Worm (Caenorhabditis elegans) whole organism, late embryonic: ENCODE results near the gene Y73B6BL.29.
"Not testable (repeated sequence)": the region's sequence is repeated elsewhere in the genome, so short reads cannot be mapped to it uniquely, and the experiment has no call there.

Experiments
- C38D4.7 ChIP-seq: fragments of 200-800 bp; sonication (Bioruptor generic); optimal IDR thresholded peaks from 2 replicates; lab custom pipeline; 2018; ENCODE audit warnings: mild to moderate bottlenecking, missing genetic modification characterization, moderate library complexity, missing compliant biosample characterization
- F13H6.1 ChIP-seq: sonication (generic microtip); optimal IDR thresholded peaks from 2 replicates; lab custom pipeline; 2016; ENCODE audit warnings: missing genetic modification characterization, missing compliant biosample characterization
- K02D7.2 ChIP-seq: sonication (generic microtip); optimal IDR thresholded peaks from 2 replicates; lab custom pipeline; 2017; ENCODE audit warnings: mild to moderate bottlenecking, missing genetic modification characterization, missing compliant biosample characterization
- K09A11.1 ChIP-seq: sonication (generic microtip); optimal IDR thresholded peaks from 2 replicates; lab custom pipeline; 2017; ENCODE audit warnings: antibody characterized with exemption, mild to moderate bottlenecking, missing genetic modification characterization, missing compliant biosample characterization; ENCODE audit not compliant: insufficient read depth
- T23F11.4 ChIP-seq: fragments of 200-800 bp; sonication (Bioruptor generic); optimal IDR thresholded peaks from 2 replicates; lab custom pipeline; 2018; ENCODE audit warnings: mild to moderate bottlenecking, missing genetic modification characterization, missing compliant biosample characterization
- ahr-1 ChIP-seq: sonication (generic microtip); optimal IDR thresholded peaks from 2 replicates; lab custom pipeline; 2016; ENCODE audit warnings: missing genetic modification characterization, missing compliant biosample characterization
- ceh-14 ChIP-seq: sonication (generic microtip); optimal IDR thresholded peaks from 2 replicates; lab custom pipeline; 2016; ENCODE audit warnings: missing genotype, missing genetic modification characterization, missing compliant biosample characterization
- ceh-18 ChIP-seq: sonication (generic microtip); optimal IDR thresholded peaks from 2 replicates; lab custom pipeline; 2016; ENCODE audit warnings: missing genetic modification characterization, missing compliant biosample characterization
- ceh-19 ChIP-seq: fragments of 200-800 bp; sonication (Bioruptor generic); optimal IDR thresholded peaks from 2 replicates; lab custom pipeline; 2018; ENCODE audit warnings: mild to moderate bottlenecking, missing genetic modification characterization, missing compliant biosample characterization
- ceh-2 ChIP-seq: sonication (generic microtip); optimal IDR thresholded peaks from 2 replicates; lab custom pipeline; 2016; ENCODE audit warnings: missing genotype, missing genetic modification characterization, missing compliant biosample characterization
- ceh-22 ChIP-seq: sonication (generic microtip); optimal IDR thresholded peaks from 2 replicates; lab custom pipeline; 2017; ENCODE audit warnings: missing biosample characterization, missing genetic modification characterization
- ceh-30 ChIP-seq: fragments of 150-350 bp; optimal IDR thresholded peaks from 2 replicates; lab custom pipeline; 2014; ENCODE audit warnings: missing biosample characterization, missing genetic modification characterization
- ceh-31 ChIP-seq: sonication (generic microtip); optimal IDR thresholded peaks from 2 replicates; lab custom pipeline; 2016; ENCODE audit warnings: missing genetic modification characterization, missing compliant biosample characterization
- ceh-34 ChIP-seq: sonication (generic microtip); optimal IDR thresholded peaks from 2 replicates; lab custom pipeline; 2016; ENCODE audit warnings: mild to moderate bottlenecking, missing genetic modification characterization, missing compliant biosample characterization
- ceh-48 ChIP-seq: sonication (generic microtip); optimal IDR thresholded peaks from 2 replicates; lab custom pipeline; 2016; ENCODE audit warnings: missing genetic modification characterization, inconsistent platforms, missing compliant biosample characterization
- ceh-6 ChIP-seq: fragments of 200-800 bp; sonication (Bioruptor generic); optimal IDR thresholded peaks from 2 replicates; lab custom pipeline; 2018; ENCODE audit warnings: mild to moderate bottlenecking, missing genetic modification characterization, missing compliant biosample characterization
- che-1 ChIP-seq: sonication (generic microtip); optimal IDR thresholded peaks from 2 replicates; lab custom pipeline; 2016; ENCODE audit warnings: mild to moderate bottlenecking, missing genetic modification characterization, missing compliant biosample characterization
- dve-1 ChIP-seq: sonication (generic microtip); optimal IDR thresholded peaks from 2 replicates; lab custom pipeline; 2017; ENCODE audit warnings: antibody characterized with exemption, mild to moderate bottlenecking, missing genetic modification characterization, missing compliant biosample characterization
- ets-4 ChIP-seq: sonication (generic microtip); optimal IDR thresholded peaks from 2 replicates; lab custom pipeline; 2016; ENCODE audit warnings: missing genetic modification characterization, missing compliant biosample characterization
- eyg-1 ChIP-seq: sonication (generic microtip); optimal IDR thresholded peaks from 2 replicates; lab custom pipeline; 2016; ENCODE audit warnings: missing genotype, missing genetic modification characterization, missing compliant biosample characterization
- fkh-6 ChIP-seq: sonication (generic microtip); optimal IDR thresholded peaks from 2 replicates; lab custom pipeline; 2016; ENCODE audit warnings: missing genetic modification characterization, missing compliant biosample characterization
- hlh-13 ChIP-seq: fragments of 200-800 bp; sonication (Bioruptor generic); optimal IDR thresholded peaks from 2 replicates; lab custom pipeline; 2018; ENCODE audit warnings: mild to moderate bottlenecking, missing genetic modification characterization, missing compliant biosample characterization
- hlh-30 ChIP-seq: sonication (generic microtip); optimal IDR thresholded peaks from 2 replicates; lab custom pipeline; 2017; ENCODE audit warnings: antibody characterized with exemption, missing genetic modification characterization, missing compliant biosample characterization; ENCODE audit not compliant: insufficient read depth
- hlh-6 ChIP-seq: sonication (generic microtip); optimal IDR thresholded peaks from 2 replicates; lab custom pipeline; 2016; ENCODE audit warnings: missing genotype, missing genetic modification characterization, missing compliant biosample characterization
- madf-2 ChIP-seq: sonication (generic microtip); optimal IDR thresholded peaks from 2 replicates; lab custom pipeline; 2017; ENCODE audit warnings: missing genetic modification characterization, missing compliant biosample characterization
- mec-3 ChIP-seq: sonication (generic microtip); optimal IDR thresholded peaks from 2 replicates; lab custom pipeline; 2016; ENCODE audit warnings: borderline replicate concordance, missing genetic modification characterization, missing compliant biosample characterization
- nfya-1 ChIP-seq: sonication (generic microtip); optimal IDR thresholded peaks from 2 replicates; lab custom pipeline; 2017; ENCODE audit warnings: missing genetic modification characterization, mild to moderate bottlenecking, missing compliant biosample characterization, antibody characterized with exemption, moderate library complexity
- nhr-232 ChIP-seq: sonication (generic microtip); optimal IDR thresholded peaks from 2 replicates; lab custom pipeline; 2016; ENCODE audit warnings: missing genetic modification characterization, missing compliant biosample characterization
- pag-3 ChIP-seq: sonication (generic microtip); optimal IDR thresholded peaks from 2 replicates; lab custom pipeline; 2016; ENCODE audit warnings: missing compliant biosample characterization, missing genetic modification characterization, borderline replicate concordance
- pat-9 ChIP-seq: fragments of 200-800 bp; sonication (Bioruptor generic); optimal IDR thresholded peaks from 2 replicates; lab custom pipeline; 2018; ENCODE audit warnings: mild to moderate bottlenecking, missing genetic modification characterization, moderate library complexity, missing compliant biosample characterization
- pax-1 ChIP-seq: fragments of 150-350 bp; optimal IDR thresholded peaks from 2 replicates; lab custom pipeline; 2014; ENCODE audit warnings: missing biosample characterization, missing genetic modification characterization
- pha-4 ChIP-seq: fragments of 150-350 bp; optimal IDR thresholded peaks from 2 replicates; lab custom pipeline; 2018; ENCODE audit warnings: missing biosample characterization, missing genetic modification reagents, missing genetic modification characterization
- pros-1 ChIP-seq: fragments of 150-350 bp; optimal IDR thresholded peaks from 2 replicates; lab custom pipeline; 2014; ENCODE audit warnings: missing biosample characterization, missing genetic modification reagents, missing genetic modification characterization
- rnt-1 ChIP-seq: sonication (generic microtip); optimal IDR thresholded peaks from 2 replicates; lab custom pipeline; 2016; ENCODE audit warnings: missing genetic modification characterization, missing compliant biosample characterization
- sdc-2 ChIP-seq: sonication (generic microtip); optimal IDR thresholded peaks from 2 replicates; lab custom pipeline; 2016; ENCODE audit warnings: missing genotype, missing genetic modification characterization, missing compliant biosample characterization
- sox-2 ChIP-seq: fragments of 200-800 bp; sonication (Bioruptor generic); IDR thresholded peaks from 2 replicates; pipeline ENCODE4 v1.3.6; 2022; ENCODE audit warnings: missing genetic modification reagents, missing genetic modification characterization, missing compliant biosample characterization
- sox-4 ChIP-seq: sonication (generic microtip); optimal IDR thresholded peaks from 2 replicates; lab custom pipeline; 2017; ENCODE audit warnings: mild to moderate bottlenecking, missing genetic modification characterization, inconsistent platforms, missing compliant biosample characterization
- syd-9 ChIP-seq: sonication (generic microtip); optimal IDR thresholded peaks from 2 replicates; lab custom pipeline; 2016; ENCODE audit warnings: mild to moderate bottlenecking, missing genetic modification characterization, moderate library complexity, missing compliant biosample characterization
- tbx-2 ChIP-seq: sonication (generic microtip); optimal IDR thresholded peaks from 2 replicates; lab custom pipeline; 2016; ENCODE audit warnings: missing genetic modification characterization, missing compliant biosample characterization
- tbx-7 ChIP-seq: sonication (generic microtip); optimal IDR thresholded peaks from 2 replicates; lab custom pipeline; 2016; ENCODE audit warnings: missing genotype, missing genetic modification characterization, missing compliant biosample characterization
- ttx-3 ChIP-seq: sonication (generic microtip); optimal IDR thresholded peaks from 2 replicates; lab custom pipeline; 2016; ENCODE audit warnings: missing genetic modification reagents, missing genetic modification characterization, missing compliant biosample characterization
- unc-3 ChIP-seq, 2 experiments: fragments of 200-800 bp in 1 of 2; sonication (Bioruptor generic) in 1 of 2; sonication (generic microtip) in 1 of 2; conservative IDR thresholded peaks in 1 of 2; optimal IDR thresholded peaks in 1 of 2; 2 replicates each; pipeline versions ENCODE4 v1.3.6 to Lab custom; 2016 to 2022; ENCODE audit warnings: missing compliant biosample characterization in 2 of 2, missing genetic modification characterization in 2 of 2, missing genetic modification reagents in 1 of 2
- unc-42 ChIP-seq: sonication (generic microtip); optimal IDR thresholded peaks from 2 replicates; lab custom pipeline; 2016; ENCODE audit warnings: missing genotype, missing genetic modification characterization, missing compliant biosample characterization
- unc-55 ChIP-seq: sonication (generic microtip); optimal IDR thresholded peaks from 2 replicates; lab custom pipeline; 2017; ENCODE audit warnings: missing biosample characterization, missing genetic modification reagents, missing genetic modification characterization
- unc-86 ChIP-seq: sonication (generic microtip); optimal IDR thresholded peaks from 2 replicates; lab custom pipeline; 2016; ENCODE audit warnings: missing genetic modification characterization, missing compliant biosample characterization
- zip-5 ChIP-seq: sonication (generic microtip); optimal IDR thresholded peaks from 2 replicates; lab custom pipeline; 2016; ENCODE audit warnings: missing genetic modification characterization, missing compliant biosample characterization

Gene Y73B6BL.29

DNA sequence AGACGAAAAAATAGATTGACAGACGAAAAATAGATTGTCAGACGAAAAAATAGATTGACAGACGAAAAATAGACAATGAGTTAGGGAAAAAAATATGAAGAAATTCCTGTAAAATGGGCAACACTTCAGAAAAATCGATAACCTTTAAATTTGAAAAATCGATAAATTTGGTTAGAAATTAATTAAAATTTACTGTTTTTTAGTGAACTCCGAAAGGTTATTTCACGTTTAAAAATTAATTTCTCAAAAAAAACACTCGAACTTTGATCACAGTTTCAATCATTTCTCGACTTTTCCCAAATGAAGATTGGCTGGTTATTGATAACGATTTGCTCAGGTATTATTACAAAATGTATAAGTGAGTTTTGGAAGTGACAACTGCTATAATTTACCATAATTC, 14.3 kb upstream of the Y73B6BL.29 start, which contains the start of gene csp-2:
TSS of gene csp-2 (plus strand) at position 301 of the 400 bp plus-strand sequence.
- TF ChIP-seq pat-9 (tag; lab: Kevin White, UChicago) (no peak), C38D4.7 (no peak), pax-1 (no peak), rnt-1 (no peak), T23F11.4 (GFP tag; lab: Kevin White, UChicago) (no peak), ceh-2 (no peak), ets-4 (tag; lab: Kevin White, UChicago) (no peak), hlh-30 (no peak), tbx-7 (tag; lab: Kevin White, UChicago) (no peak), madf-2 (no peak), unc-3 (GFP tag; conservative IDR thresholded peaks at IDR 0.05; lab: Robert Waterston, UW) (no peak), unc-3 (tag; optimal IDR thresholded peaks at IDR 0.05; lab: Kevin White, UChicago) (no peak), ceh-22 (tag; lab: Kevin White, UChicago) (no peak), ceh-6 (GFP tag; lab: Kevin White, UChicago) (no peak), syd-9 (tag; lab: Kevin White, UChicago) (no peak), nfya-1 (tag; lab: Kevin White, UChicago) (no peak), fkh-6 (no peak), che-1 (no peak)

DNA sequence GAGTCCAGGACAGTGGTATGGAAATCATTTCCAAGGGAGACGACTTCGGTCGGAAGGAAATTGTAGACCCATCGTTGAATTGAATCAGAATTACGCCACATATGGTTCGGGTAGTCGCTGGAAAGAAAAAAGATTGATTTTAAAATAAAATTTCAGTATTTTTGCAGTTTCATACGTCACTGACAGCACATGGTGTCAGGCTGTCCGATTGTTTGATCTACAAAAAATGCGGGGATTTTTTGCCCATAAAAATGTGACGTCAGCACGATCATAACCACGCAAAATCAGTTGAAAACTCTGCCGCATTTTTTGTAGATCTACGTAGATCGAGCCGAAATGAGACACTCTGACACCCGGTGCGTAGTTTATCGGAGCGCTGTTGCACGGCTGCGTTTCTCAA, 4.4 kb upstream of the Y73B6BL.29 start, which contains the start of gene Y73B6BL.12:
TSS of gene Y73B6BL.12 (minus strand) at position 101 of the 400 bp plus-strand sequence.
- TF ChIP-seq ceh-19 (GFP tag; lab: Kevin White, UChicago); hlh-13 (GFP tag; lab: Kevin White, UChicago); hlh-30: not testable (repeated sequence)

DNA sequence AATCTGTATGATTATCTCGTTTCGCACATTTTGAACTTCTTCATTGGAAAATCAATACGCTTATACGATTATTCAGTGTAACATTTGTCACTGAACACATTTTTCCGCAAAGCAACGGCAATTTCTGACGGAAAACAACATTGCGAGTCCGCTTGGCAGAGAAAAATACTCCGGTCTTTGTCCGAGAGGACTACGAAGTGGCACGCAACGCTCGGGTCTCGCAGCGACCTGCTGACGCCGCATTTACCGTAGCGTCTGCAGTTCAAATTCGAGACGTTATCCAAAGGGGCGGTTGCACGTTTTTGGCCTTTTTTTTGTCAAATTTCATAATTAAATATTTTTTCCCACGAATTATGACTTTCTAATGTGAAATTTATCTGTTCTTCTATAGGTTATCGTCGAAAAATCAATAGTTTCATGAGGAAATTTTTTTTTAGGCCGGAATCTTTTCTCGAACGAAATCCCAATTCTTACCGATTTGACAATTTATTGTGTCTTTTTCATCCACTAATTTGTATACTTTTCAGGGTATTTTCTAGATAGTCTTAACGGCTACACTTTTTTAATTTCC, 2.0 kb downstream of the Y73B6BL.29 start, which contains the start of gene sqd-1:
TSS of gene sqd-1 (plus strand) at position 521 of the 571 bp plus-strand sequence.
- TF ChIP-seq tbx-2 (tag; lab: Kevin White, UChicago) (peak; percentile 83), sdc-2 (tag; lab: Kevin White, UChicago) (peak; percentile 0), ets-4 (tag; lab: Kevin White, UChicago) (peak; percentile 54), ttx-3 (tag; lab: Kevin White, UChicago) (no peak), fkh-6 (no peak), ahr-1 (tag; lab: Kevin White, UChicago) (no peak), unc-86 (tag; lab: Kevin White, UChicago) (peak; percentile 59), ceh-31 (tag; lab: Kevin White, UChicago) (peak; percentile 90), ceh-34 (tag; lab: Kevin White, UChicago) (peak; percentile 71), eyg-1 (no peak), pros-1 (tag; lab: Kevin White, UChicago) (peak; percentile 39), pag-3 (no peak), ceh-18 (tag; lab: Kevin White, UChicago) (peak; percentile 87), mec-3 (no peak), sox-2 (no peak), unc-3 (GFP tag; conservative IDR thresholded peaks at IDR 0.05; lab: Robert Waterston, UW) (no peak), unc-3 (tag; optimal IDR thresholded peaks at IDR 0.05; lab: Kevin White, UChicago) (no peak), hlh-6 (tag; lab: Kevin White, UChicago) (peak; percentile 33), pha-4 (tag; lab: Kevin White, UChicago) (no peak), sox-4 (tag; lab: Kevin White, UChicago) (peak; percentile 39), ceh-48 (tag; lab: Kevin White, UChicago) (peak; percentile 54), unc-55 (GFP tag; lab: Kevin White, UChicago) (peak; percentile 34), zip-5 (no peak), pat-9 (tag; lab: Kevin White, UChicago) (peak; percentile 31), dve-1 (tag; lab: Kevin White, UChicago) (peak; percentile 66), rnt-1 (peak; percentile 81), ceh-14 (tag; lab: Kevin White, UChicago) (no peak), C38D4.7 (no peak), K09A11.1 (peak; percentile 27), hlh-13 (GFP tag; lab: Kevin White, UChicago) (no peak), nhr-232 (tag; lab: Kevin White, UChicago) (no peak), ceh-30 (tag; lab: Kevin White, UChicago) (peak; percentile 16), che-1 (peak; percentile 52), hlh-30 (peak; percentile 60), K02D7.2 (tag; lab: Kevin White, UChicago) (no peak), ceh-2 (peak; percentile 55), F13H6.1 (peak; percentile 44), unc-42 (peak; percentile 81)
